Worm (Caenorhabditis elegans) whole organism, L1 larva: ENCODE data around the gene cth-2.

Source experiments
- C04F5.9 ChIP-seq: sonication (generic microtip); optimal IDR thresholded peaks from 2 replicates; lab custom pipeline; 2016; ENCODE audit warnings: missing genetic modification characterization, missing compliant biosample characterization
- C16A3.4 ChIP-seq: fragments of 150-350 bp; optimal IDR thresholded peaks from 2 replicates; lab custom pipeline; 2014; ENCODE audit warnings: missing biosample characterization, missing genetic modification characterization
- F16B12.6 ChIP-seq: fragments of 150-350 bp; optimal IDR thresholded peaks from 2 replicates; lab custom pipeline; 2014; ENCODE audit warnings: missing biosample characterization, missing genetic modification characterization
- Y116A8C.19 ChIP-seq: sonication (generic microtip); optimal IDR thresholded peaks from 2 replicates; lab custom pipeline; 2016; ENCODE audit warnings: missing compliant biosample characterization, missing genetic modification characterization, borderline replicate concordance
- aha-1 ChIP-seq: fragments of 150-350 bp; optimal IDR thresholded peaks from 2 replicates; lab custom pipeline; 2014; ENCODE audit warnings: missing biosample characterization, missing genetic modification characterization
- alr-1 ChIP-seq: fragments of 200-800 bp; sonication (Bioruptor generic); optimal IDR thresholded peaks from 2 replicates; lab custom pipeline; 2018; ENCODE audit warnings: borderline replicate concordance, mild to moderate bottlenecking, missing genetic modification characterization, missing compliant biosample characterization
- blmp-1 ChIP-seq: fragments of 150-350 bp; optimal IDR thresholded peaks from 2 replicates; lab custom pipeline; 2014; ENCODE audit warnings: missing biosample characterization, missing genetic modification characterization
- ceh-82 ChIP-seq, 3 experiments: fragments of 150-350 bp in 1 of 3; sonication (generic microtip) in 2 of 3; optimal IDR thresholded peaks; 2 replicates each; lab custom pipeline; 2014 to 2017; ENCODE audit warnings: missing biosample characterization in 3 of 3, missing genetic modification characterization in 3 of 3
- dpl-1 ChIP-seq, 3 experiments: fragments of 150-350 bp in 2 of 3; sonication (generic microtip) in 1 of 3; optimal IDR thresholded peaks; 2 replicates each; lab custom pipeline; 2014 to 2017; ENCODE audit warnings: missing biosample characterization in 3 of 3, missing genetic modification characterization in 3 of 3, missing genetic modification reagents in 3 of 3
- dsc-1 ChIP-seq: sonication (generic microtip); optimal IDR thresholded peaks from 2 replicates; lab custom pipeline; 2016; ENCODE audit warnings: mild to moderate bottlenecking, missing genetic modification characterization, missing compliant biosample characterization
- efl-1 ChIP-seq, 4 experiments: fragments of 150-350 bp; optimal IDR thresholded peaks in 3 of 4; peaks in 1 of 4; 1 replicate in 1 of 4; 2 replicates in 3 of 4; lab custom pipeline; 2014; ENCODE audit warnings: missing biosample characterization in 2 of 4, missing genetic modification characterization in 2 of 4, missing genetic modification reagents in 2 of 4
- efl-3 ChIP-seq: fragments of 200-800 bp; sonication (Bioruptor generic); optimal IDR thresholded peaks from 2 replicates; lab custom pipeline; 2018; ENCODE audit warnings: mild to moderate bottlenecking, missing genetic modification characterization, missing compliant biosample characterization
- egl-13 ChIP-seq: sonication (generic microtip); optimal IDR thresholded peaks from 2 replicates; lab custom pipeline; 2016; ENCODE audit warnings: missing genotype, missing genetic modification reagents, missing genetic modification characterization, missing compliant biosample characterization
- elt-3 ChIP-seq, 6 experiments: fragments of 150-350 bp in 1 of 6; sonication (generic microtip); optimal IDR thresholded peaks; 2 replicates each; lab custom pipeline; 2017 to 2018; ENCODE audit warnings: missing biosample characterization in 6 of 6, missing genetic modification characterization in 6 of 6, inconsistent platforms in 1 of 6
- ets-5 ChIP-seq: fragments of 200-800 bp; sonication (Bioruptor generic); IDR thresholded peaks from 2 replicates; pipeline ENCODE4 v1.3.6; 2022; ENCODE audit warnings: missing genetic modification characterization, missing compliant biosample characterization
- fkh-10 ChIP-seq: sonication (generic microtip); optimal IDR thresholded peaks from 2 replicates; lab custom pipeline; 2017; ENCODE audit warnings: missing biosample characterization, missing genetic modification reagents, missing genetic modification characterization
- fkh-8 ChIP-seq: sonication (generic microtip); optimal IDR thresholded peaks from 2 replicates; lab custom pipeline; 2016; ENCODE audit warnings: mild to moderate bottlenecking, missing genetic modification characterization, missing compliant biosample characterization
- grh-1 ChIP-seq: fragments of 200-800 bp; sonication (Bioruptor generic); IDR thresholded peaks from 2 replicates; pipeline ENCODE4 v1.3.6; 2022; ENCODE audit warnings: missing genetic modification reagents, missing genetic modification characterization, missing compliant biosample characterization
- hlh-17 ChIP-seq: fragments of 200-800 bp; sonication (Bioruptor generic); optimal IDR thresholded peaks from 2 replicates; lab custom pipeline; 2018; ENCODE audit warnings: missing genetic modification characterization, mild to moderate bottlenecking, missing compliant biosample characterization, moderate library complexity, borderline replicate concordance
- hlh-4 ChIP-seq: sonication (generic microtip); optimal IDR thresholded peaks from 2 replicates; lab custom pipeline; 2016; ENCODE audit warnings: mild to moderate bottlenecking, missing genetic modification characterization, missing compliant biosample characterization
- irx-1 ChIP-seq: sonication (generic microtip); optimal IDR thresholded peaks from 2 replicates; lab custom pipeline; 2016; ENCODE audit warnings: missing genetic modification characterization, missing compliant biosample characterization
- jun-1 ChIP-seq: fragments of 150-350 bp; optimal IDR thresholded peaks from 2 replicates; lab custom pipeline; 2014; ENCODE audit warnings: missing biosample characterization, missing genetic modification reagents, missing genetic modification characterization
- lin-14 ChIP-seq: fragments of 200-800 bp; sonication (Bioruptor generic); optimal IDR thresholded peaks from 2 replicates; lab custom pipeline; 2018; ENCODE audit warnings: mild to moderate bottlenecking, missing genetic modification characterization, moderate library complexity, missing compliant biosample characterization
- lin-15B ChIP-seq: fragments of 150-350 bp; sonication (generic microtip); optimal IDR thresholded peaks from 3 replicates; lab custom pipeline; 2014; ENCODE audit warnings: missing biosample characterization, missing genetic modification characterization
- lin-35 ChIP-seq, 2 experiments: fragments of 150-350 bp; optimal IDR thresholded peaks; 2 replicates each; lab custom pipeline; 2014; ENCODE audit warnings: missing biosample characterization in 2 of 2, missing genetic modification characterization in 2 of 2, missing genetic modification reagents in 2 of 2
- lsy-2 ChIP-seq, 2 experiments: fragments of 150-350 bp; optimal IDR thresholded peaks; 2 replicates each; lab custom pipeline; 2014; ENCODE audit warnings: missing biosample characterization in 2 of 2, missing genetic modification characterization in 2 of 2
- mab-9 ChIP-seq: fragments of 200-800 bp; sonication (Bioruptor generic); IDR thresholded peaks from 2 replicates; pipeline ENCODE4 v1.3.6; 2022; ENCODE audit warnings: missing genetic modification reagents, missing genetic modification characterization, missing compliant biosample characterization
- mep-1 ChIP-seq: fragments of 150-350 bp; optimal IDR thresholded peaks from 2 replicates; lab custom pipeline; 2014; ENCODE audit warnings: missing biosample characterization, missing genetic modification characterization
- nhr-19 ChIP-seq: fragments of 200-800 bp; sonication (Bioruptor generic); conservative IDR thresholded peaks from 2 replicates; pipeline ENCODE4 v1.3.6; 2022; ENCODE audit warnings: missing genetic modification characterization, missing compliant biosample characterization
- nhr-28 ChIP-seq: fragments of 150-350 bp; optimal IDR thresholded peaks from 2 replicates; lab custom pipeline; 2014; ENCODE audit warnings: missing biosample characterization, missing genetic modification characterization
- nhr-47 ChIP-seq: sonication (generic microtip); optimal IDR thresholded peaks from 2 replicates; lab custom pipeline; 2016; ENCODE audit warnings: mild to moderate bottlenecking, missing genetic modification characterization, moderate library complexity, missing compliant biosample characterization
- nhr-71 ChIP-seq: sonication (generic microtip); optimal IDR thresholded peaks from 2 replicates; lab custom pipeline; 2016; ENCODE audit warnings: mild to moderate bottlenecking, missing genetic modification characterization, moderate library complexity, missing compliant biosample characterization
- nhr-85 ChIP-seq: sonication (generic microtip); peaks from one replicate; lab custom pipeline; 2016; ENCODE audit warnings: missing genetic modification characterization, inconsistent platforms, missing compliant biosample characterization
- nhr-90 ChIP-seq: sonication (generic microtip); optimal IDR thresholded peaks from 2 replicates; lab custom pipeline; 2016; ENCODE audit warnings: mild to moderate bottlenecking, missing genetic modification characterization, missing compliant biosample characterization; ENCODE audit not compliant: poor library complexity
- pag-3 ChIP-seq: sonication (generic microtip); optimal IDR thresholded peaks from 2 replicates; lab custom pipeline; 2017; ENCODE audit warnings: missing genetic modification characterization, mild to moderate bottlenecking, missing compliant biosample characterization, antibody characterized with exemption, borderline replicate concordance; ENCODE audit not compliant: insufficient read depth
- rnt-1 ChIP-seq: sonication (generic microtip); optimal IDR thresholded peaks from 2 replicates; lab custom pipeline; 2016; ENCODE audit warnings: mild to moderate bottlenecking, missing genetic modification characterization, moderate library complexity, missing compliant biosample characterization
- skn-1 ChIP-seq: fragments of 150-350 bp; optimal IDR thresholded peaks from 2 replicates; lab custom pipeline; 2014; ENCODE audit warnings: missing biosample characterization, missing genetic modification characterization
- snpc-4 ChIP-seq: fragments of 150-350 bp; optimal IDR thresholded peaks from 2 replicates; lab custom pipeline; 2014; ENCODE audit warnings: missing biosample characterization, missing genetic modification characterization
- snu-23 ChIP-seq: sonication (generic microtip); optimal IDR thresholded peaks from 2 replicates; lab custom pipeline; 2016; ENCODE audit warnings: missing genetic modification characterization, missing compliant biosample characterization
- sptf-1 ChIP-seq: fragments of 150-350 bp; optimal IDR thresholded peaks from 2 replicates; lab custom pipeline; 2014; ENCODE audit warnings: missing biosample characterization, missing genetic modification characterization
- tbx-2 ChIP-seq: sonication (generic microtip); optimal IDR thresholded peaks from 2 replicates; lab custom pipeline; 2016; ENCODE audit warnings: missing genetic modification characterization, missing compliant biosample characterization
- unc-30 ChIP-seq: sonication (generic microtip); optimal IDR thresholded peaks from 2 replicates; lab custom pipeline; 2017; ENCODE audit warnings: missing biosample characterization, missing genetic modification characterization
- unc-62 ChIP-seq: fragments of 150-350 bp; optimal IDR thresholded peaks from 2 replicates; lab custom pipeline; 2014; ENCODE audit warnings: missing biosample characterization, missing genetic modification reagents, missing genetic modification characterization
- unc-98 ChIP-seq: fragments of 200-800 bp; sonication (Bioruptor generic); IDR thresholded peaks from 2 replicates; pipeline ENCODE4 v1.3.6; 2022; ENCODE audit warnings: missing genetic modification characterization, missing compliant biosample characterization
- zip-4 ChIP-seq: fragments of 200-800 bp; sonication (Bioruptor generic); optimal IDR thresholded peaks from 2 replicates; lab custom pipeline; 2018; ENCODE audit warnings: mild to moderate bottlenecking, missing genetic modification characterization, moderate library complexity, missing compliant biosample characterization

cth-2 gene

DNA sequence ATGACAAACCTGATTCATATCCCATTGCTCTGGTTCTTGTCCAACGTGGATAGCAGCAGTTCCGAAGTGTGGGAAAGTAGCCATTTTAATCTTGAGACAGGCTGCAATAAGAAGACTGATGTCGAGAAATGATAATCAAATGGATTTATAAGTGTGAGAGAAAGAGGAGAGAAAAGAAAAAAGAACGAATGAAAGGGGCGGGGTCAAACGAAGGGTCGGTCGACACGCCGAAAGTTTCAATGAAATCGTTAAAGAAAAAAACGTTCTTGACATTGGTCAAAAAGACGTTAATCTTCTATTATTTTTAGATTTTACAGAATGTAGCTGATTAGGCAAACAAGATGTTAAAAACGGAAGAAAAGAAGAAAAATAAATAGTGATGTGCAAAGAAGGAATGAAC lies at the start of gene cth-2:
Gene cth-2, minus strand, starts transcription at position 101 of the 400 bp plus-strand sequence.
- no peak for TF ChIP-seq sptf-1 (tag; lab: Kevin White, UChicago)
- TF ChIP-seq blmp-1 (tag; lab: Kevin White, UChicago): peak; percentile 64
- TF ChIP-seq lin-14 (GFP tag; lab: Kevin White, UChicago): peak; percentile 32
- TF ChIP-seq mep-1 (tag; lab: Kevin White, UChicago): peak; percentile 12

DNA sequence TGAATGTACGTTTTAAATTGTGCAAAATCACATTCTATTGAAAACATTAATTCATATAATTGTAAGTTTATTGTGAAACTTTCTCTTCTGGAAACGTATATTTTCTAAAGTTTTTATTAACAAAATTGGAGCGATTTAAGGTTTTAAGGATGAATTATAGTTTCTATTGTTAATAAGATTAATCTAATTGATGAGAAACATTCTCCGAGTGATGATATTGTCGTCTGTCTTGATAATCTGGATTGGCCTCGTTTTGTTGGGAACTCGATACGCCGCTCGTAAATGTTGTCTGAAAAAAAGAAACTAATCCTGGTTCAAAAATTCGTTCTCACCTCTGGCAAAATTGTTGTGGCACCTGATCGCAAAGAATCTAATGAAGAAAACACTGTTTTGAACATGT lies 48.6 kb upstream of the cth-2 start:
- TF ChIP-seq Y116A8C.19 (no peak), F16B12.6 (tag; lab: Kevin White, UChicago) (no peak), dsc-1 (tag; lab: Kevin White, UChicago) (no peak), aha-1 (tag; lab: Kevin White, UChicago) (no peak), nhr-19 (GFP tag; lab: Robert Waterston, UW) (no peak), hlh-17 (GFP tag; lab: Kevin White, UChicago) (no peak), nhr-90 (tag; lab: Kevin White, UChicago) (no peak), nhr-47 (tag; lab: Kevin White, UChicago) (no peak), snpc-4 (tag; lab: Kevin White, UChicago) (no peak), mab-9 (GFP tag; lab: Robert Waterston, UW) (no peak), fkh-10 (no peak)

DNA sequence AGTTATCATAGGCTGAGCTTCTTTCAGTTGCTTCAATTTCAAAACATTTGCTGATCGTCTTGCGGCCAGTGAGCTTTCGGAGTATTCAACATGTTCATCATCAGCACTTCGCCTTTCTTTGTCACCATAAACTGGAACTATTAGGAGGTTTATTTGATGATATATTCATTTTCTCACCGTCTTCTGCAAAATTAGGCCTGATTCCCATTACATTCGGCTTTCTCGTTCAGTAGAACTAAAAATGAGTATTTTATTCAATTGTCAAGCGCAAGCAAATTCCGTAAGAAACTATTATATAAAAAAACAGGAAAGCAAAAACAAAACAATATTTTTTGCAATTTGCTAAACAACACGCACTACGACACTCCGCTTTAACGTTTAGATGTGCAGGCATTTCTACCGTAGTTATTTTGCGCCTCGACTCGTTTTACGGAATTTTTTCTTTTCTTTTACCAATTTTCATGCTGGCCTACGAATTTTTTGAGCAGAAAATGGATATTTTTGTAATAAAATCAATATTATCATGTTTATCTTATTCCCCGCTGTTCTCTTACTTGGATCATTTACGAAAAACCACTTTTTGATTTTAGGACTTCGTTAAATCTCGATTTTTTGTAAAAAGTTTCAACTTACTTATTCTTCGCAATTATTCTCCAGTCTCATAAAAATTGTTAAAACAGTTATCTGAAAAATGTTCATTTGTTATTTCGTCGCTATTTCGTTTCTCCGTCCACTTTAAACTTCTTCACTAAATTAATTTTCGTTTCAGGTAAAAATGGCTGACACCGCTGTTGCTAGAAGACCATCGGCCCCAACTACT lies 47.2 kb upstream of the cth-2 start, which contains the start of the genes farl-11 and rpl-33:
Gene farl-11, minus strand, starts transcription at position 242 of the 820 bp plus-strand sequence.
Gene rpl-33, plus strand, starts transcription at position 770 of the 820 bp plus-strand sequence.
- TF ChIP-seq C04F5.9 (tag; lab: Kevin White, UChicago): peak; percentile 58
- TF ChIP-seq snu-23 (GFP tag; lab: Kevin White, UChicago): peak; percentile 92
- TF ChIP-seq jun-1 (tag; lab: Kevin White, UChicago): peak; percentile 60
- TF ChIP-seq alr-1 (tag; lab: Kevin White, UChicago): no peak
- peak; percentile 98 to 100 for TF ChIP-seq lsy-2 (tag; optimal IDR thresholded peaks at IDR 0.05; lab: Kevin White, UChicago)
- TF ChIP-seq nhr-28: no peak
- peak; percentile 34 for TF ChIP-seq egl-13
- TF ChIP-seq aha-1 (tag; lab: Kevin White, UChicago): no peak
- no peak for TF ChIP-seq unc-30 (tag; lab: Kevin White, UChicago)
- peak; percentile 87 for TF ChIP-seq nhr-71 (tag; lab: Kevin White, UChicago)
- TF ChIP-seq dpl-1 (GFP tag; optimal IDR thresholded peaks at IDR 0.05; lab: Kevin White, UChicago): peak; percentile 75 to 83 (median 81)
- peak; percentile 43 for TF ChIP-seq irx-1 (tag; lab: Kevin White, UChicago)
- TF ChIP-seq unc-62: no peak
- TF ChIP-seq unc-98 (GFP tag; lab: Robert Waterston, UW): no peak
- TF ChIP-seq ceh-82 (tag; optimal IDR thresholded peaks at IDR 0.05; lab: Kevin White, UChicago): peak; percentile 77 to 92 (median 80)
- TF ChIP-seq pag-3 (tag; lab: Kevin White, UChicago): no peak
- peak in 4 of 6 experiments; percentile 14 to 84 (median 61) for TF ChIP-seq elt-3 (tag; optimal IDR thresholded peaks at IDR 0.05; lab: Kevin White, UChicago)
- TF ChIP-seq tbx-2 (tag; lab: Kevin White, UChicago): peak; percentile 81
- TF ChIP-seq lin-14 (GFP tag; lab: Kevin White, UChicago): peak; percentile 85
- peak; percentile 90 for TF ChIP-seq nhr-85
- TF ChIP-seq C16A3.4 (tag; lab: Kevin White, UChicago): peak; percentile 95
- peak; percentile 53; the same call in 1 of the 2 replicates for TF ChIP-seq grh-1 (GFP tag; lab: Robert Waterston, UW)
- TF ChIP-seq skn-1 (tag; lab: Kevin White, UChicago): peak; percentile 93
- TF ChIP-seq zip-4 (GFP tag; lab: Kevin White, UChicago): no peak
- peak; percentile 33 for TF ChIP-seq fkh-10
- TF ChIP-seq nhr-47 (tag; lab: Kevin White, UChicago): peak; percentile 83
- peak; percentile 83 to 93 for TF ChIP-seq lin-35 (GFP tag; optimal IDR thresholded peaks at IDR 0.05; lab: Kevin White, UChicago)
- no peak for TF ChIP-seq efl-3 (GFP tag; lab: Kevin White, UChicago)
- peak; percentile 78 for TF ChIP-seq rnt-1 (tag; lab: Kevin White, UChicago)
- no peak for TF ChIP-seq hlh-4 (tag; lab: Kevin White, UChicago)
- TF ChIP-seq ets-5 (GFP tag; lab: Robert Waterston, UW): no peak
- peak; percentile 98 for TF ChIP-seq lin-15B (tag; lab: Kevin White, UChicago)
- TF ChIP-seq efl-1 (optimal IDR thresholded peaks at IDR 0.05; lab: Kevin White, UChicago): peak; percentile 84 to 86
- peak; percentile 79 to 97 for TF ChIP-seq efl-1 (GFP tag; optimal IDR thresholded peaks at IDR 0.05 in 1 of 2; lab: Kevin White, UChicago)
- no peak for TF ChIP-seq Y116A8C.19
- TF ChIP-seq fkh-8: peak; percentile 85
- TF ChIP-seq blmp-1 (tag; lab: Kevin White, UChicago): peak; percentile 84
